Worm (Caenorhabditis elegans): ENCODE data around the gene T27E7.4.
A peak's percentile ranks its signal among the peaks of the same experiment; 100 is the strongest.
"Not testable (repeated sequence)": the region's sequence is repeated elsewhere in the genome, so short reads cannot be mapped to it uniquely, and the experiment has no call there.

T27E7.4 gene

ce11 chrIV:14561677-14562076, 26.8 kb upstream of the T27E7.4 start:
- TF ChIP-seq lsy-12 (tag; optimal IDR thresholded peaks at IDR 0.05) (no peak), fos-1 (tag; optimal IDR thresholded peaks at IDR 0.05) (no peak), pqm-1 (tag; optimal IDR thresholded peaks at IDR 0.05) (peak; percentile 49), lin-39 (tag; optimal IDR thresholded peaks at IDR 0.05) (no peak), ceh-28 (tag; optimal IDR thresholded peaks at IDR 0.05) (no peak), elt-2 (tag; optimal IDR thresholded peaks at IDR 0.05) (peak; percentile 83), skn-1 (tag; optimal IDR thresholded peaks at IDR 0.05) (no peak), jun-1 (tag; optimal IDR thresholded peaks at IDR 0.05) (peak; percentile 15), nhr-76 (tag; optimal IDR thresholded peaks at IDR 0.05) (no peak), elt-3 (tag; optimal IDR thresholded peaks at IDR 0.05) (no peak), ceh-16 (tag; optimal IDR thresholded peaks at IDR 0.05) (no peak), nhr-12 (tag; optimal IDR thresholded peaks at IDR 0.05) (no peak), hmg-11 (tag; optimal IDR thresholded peaks at IDR 0.05) (no peak), pha-4 (tag; optimal IDR thresholded peaks at IDR 0.05) (peak; percentile 79), egl-5 (tag; optimal IDR thresholded peaks at IDR 0.05) (no peak), nhr-43 (tag; optimal IDR thresholded peaks at IDR 0.05; ENCODE audit: poor library complexity, severe bottlenecking) (no peak)

DNA sequence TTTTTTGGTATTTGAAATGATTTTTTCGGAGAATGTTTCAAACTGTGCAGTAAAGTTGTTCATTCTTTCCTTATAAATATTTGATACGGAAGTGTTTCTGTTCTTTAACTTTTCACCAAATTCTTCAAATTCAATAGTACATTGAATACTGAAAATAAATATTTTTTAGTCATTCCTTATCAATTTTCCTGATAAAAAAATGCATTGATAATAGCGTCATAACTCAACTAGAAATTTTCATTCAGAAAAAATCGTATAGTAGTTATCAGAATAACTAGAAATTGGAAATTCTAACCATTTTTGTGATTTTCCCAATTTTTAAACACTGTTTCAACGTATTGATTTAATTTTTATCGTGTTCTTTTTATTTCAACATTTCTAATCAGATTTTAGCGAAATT, 24.4 kb upstream of the T27E7.4 start:
- TF ChIP-seq pqm-1 (tag; optimal IDR thresholded peaks at IDR 0.05) (peak; percentile 57), elt-2 (tag; optimal IDR thresholded peaks at IDR 0.05) (peak; percentile 54), pha-4 (tag; optimal IDR thresholded peaks at IDR 0.05) (peak; percentile 32), nhr-77 (tag; optimal IDR thresholded peaks at IDR 0.05) (no peak)

ce11 chrIV:14557642-14558041, 22.8 kb upstream of the T27E7.4 start:
- TF ChIP-seq tbx-2 (tag; optimal IDR thresholded peaks at IDR 0.05) (no peak), pha-4 (tag; optimal IDR thresholded peaks at IDR 0.05) (no peak), elt-2 (tag; optimal IDR thresholded peaks at IDR 0.05) (no peak), ztf-11 (tag; optimal IDR thresholded peaks at IDR 0.05) (no peak), zag-1 (tag; optimal IDR thresholded peaks at IDR 0.05) (no peak), fos-1 (tag; optimal IDR thresholded peaks at IDR 0.05) (no peak), ceh-82 (tag; optimal IDR thresholded peaks at IDR 0.05) (no peak), mml-1 (tag; optimal IDR thresholded peaks at IDR 0.05) (no peak), nhr-23 (tag; optimal IDR thresholded peaks at IDR 0.05) (no peak), nhr-25 (tag; optimal IDR thresholded peaks at IDR 0.05) (no peak), ceh-28 (tag; optimal IDR thresholded peaks at IDR 0.05) (no peak), fkh-2 (tag; optimal IDR thresholded peaks at IDR 0.05) (no peak), ceh-9 (tag; optimal IDR thresholded peaks at IDR 0.05) (no peak), ama-1 (optimal IDR thresholded peaks at IDR 0.05) (no peak)

ce11 chrIV:14554788-14555187, 19.9 kb upstream of the T27E7.4 start, which contains the start of gene Y57G11B.6:
Gene Y57G11B.6 (minus strand): TSS chrIV:14554888.
- TF ChIP-seq skn-1 (tag; optimal IDR thresholded peaks at IDR 0.05) (no peak), fkh-2 (tag; optimal IDR thresholded peaks at IDR 0.05) (no peak), snpc-4 (tag; optimal IDR thresholded peaks at IDR 0.05) (no peak), ztf-4 (tag; optimal IDR thresholded peaks at IDR 0.05) (no peak)

- TF ChIP-seq R02D3.7, nhr-28, lsy-12 (tag; optimal IDR thresholded peaks at IDR 0.05): not testable (repeated sequence)
Observed at ce11 chrIV:14551870-14552269, 17.0 kb upstream of the T27E7.4 start, which contains the start of gene pals-30. Gene pals-30 (minus strand): TSS chrIV:14551970.

DNA sequence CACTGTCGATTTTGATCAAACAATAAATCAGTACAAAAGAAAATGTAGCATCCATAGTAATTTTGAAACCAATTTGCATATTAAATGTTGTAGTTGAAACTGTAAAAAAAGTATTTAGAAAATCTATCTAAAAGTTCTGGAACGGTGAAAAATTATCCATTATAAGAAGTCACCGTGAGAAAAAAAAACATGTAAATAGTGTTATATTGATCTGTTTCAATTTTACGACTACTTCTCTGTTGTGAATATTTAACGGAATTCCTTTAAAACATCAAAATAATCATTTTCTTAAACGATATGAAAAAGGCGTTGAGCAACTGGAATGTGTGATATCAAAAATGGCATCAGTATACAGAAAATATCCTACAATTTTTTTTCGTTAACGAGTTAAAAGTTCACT, 14.4 kb upstream of the T27E7.4 start, which contains the start of gene T27E7.9:
Gene T27E7.9 (minus strand): TSS at position 101 of the 400 bp plus-strand sequence.
- no peak for TF ChIP-seq tbx-2 (tag; optimal IDR thresholded peaks at IDR 0.05)
- TF ChIP-seq ztf-11 (tag; optimal IDR thresholded peaks at IDR 0.05): no peak
- TF ChIP-seq ceh-28 (tag; optimal IDR thresholded peaks at IDR 0.05): no peak

DNA sequence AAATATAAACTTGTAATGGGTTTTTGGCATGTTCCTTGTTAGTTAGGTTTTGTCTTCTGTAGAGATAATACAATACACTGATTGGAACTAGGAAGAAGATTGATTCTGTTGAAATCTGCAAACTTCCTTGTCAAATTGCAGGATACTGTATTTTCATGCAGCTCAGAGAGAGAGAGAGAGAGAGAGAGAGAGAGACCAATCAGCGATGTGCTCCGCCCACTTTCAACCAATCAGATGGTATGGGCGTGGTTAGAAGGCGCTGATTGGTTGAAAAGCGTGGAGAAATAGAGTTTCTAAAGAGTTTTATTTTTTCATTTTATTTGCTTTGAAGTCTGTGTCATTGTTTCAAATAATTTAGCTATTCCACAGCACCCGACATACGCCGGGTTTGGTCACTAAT, 12.4 kb upstream of the T27E7.4 start:
- TF ChIP-seq unc-39 (tag; optimal IDR thresholded peaks at IDR 0.05) (no peak), nfya-1 (tag; optimal IDR thresholded peaks at IDR 0.05; ENCODE audit: insufficient read depth) (peak; percentile 88), nhr-43 (tag; optimal IDR thresholded peaks at IDR 0.05; ENCODE audit: poor library complexity, severe bottlenecking) (no peak), lsy-12 (tag; optimal IDR thresholded peaks at IDR 0.05) (no peak), ceh-28 (tag; optimal IDR thresholded peaks at IDR 0.05) (no peak), sea-2 (GFP tag; optimal IDR thresholded peaks at IDR 0.05) (no peak)
